Worm (Caenorhabditis elegans): Measurements from ENCODE around the gene F35C11.5.

DNA sequence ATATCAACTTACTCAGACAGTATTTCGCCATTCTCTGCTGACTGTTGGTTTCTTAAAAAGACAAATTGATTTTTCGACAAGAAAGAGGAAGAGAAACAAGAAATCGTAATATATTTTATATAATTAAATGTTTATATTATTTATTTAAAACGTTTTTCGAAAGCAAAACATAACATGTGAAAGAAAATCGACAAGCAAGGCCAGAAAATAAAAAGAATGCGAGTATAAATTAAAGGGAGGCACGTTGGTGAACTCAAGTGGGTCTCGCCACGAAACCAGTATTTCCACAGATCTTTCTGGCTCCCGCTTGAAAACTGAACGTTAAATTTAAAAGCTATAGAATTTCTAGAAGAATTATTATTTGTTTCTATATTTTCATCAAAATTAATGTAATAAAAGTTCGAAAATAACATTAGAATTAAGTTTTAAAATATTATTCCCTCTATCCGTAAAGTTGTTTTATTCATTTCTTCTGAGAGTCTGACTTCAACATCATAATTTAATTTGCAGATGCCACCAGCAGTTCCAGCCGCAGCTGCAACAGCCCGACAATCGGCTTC lies 29.7 kb downstream of the F35C11.5 start, which contains the start of the genes nst-1 and cct-4:
- TF ChIP-seq pqm-1 (tag; optimal IDR thresholded peaks at IDR 0.05) (no peak), ceh-2 (tag; optimal IDR thresholded peaks at IDR 0.05) (no peak), pag-3 (tag; optimal IDR thresholded peaks at IDR 0.05; ENCODE audit: borderline replicate concordance) (no peak)
